Worm (Caenorhabditis elegans): ENCODE measurements around the gene mig-23.

- no peak for TF ChIP-seq zfh-2 (GFP tag; conservative IDR thresholded peaks at IDR 0.05)
- TF ChIP-seq ama-1 (optimal IDR thresholded peaks at IDR 0.05), result no peak
- no peak for TF ChIP-seq ama-1 (GFP tag; optimal IDR thresholded peaks at IDR 0.05)
- TF ChIP-seq repo-1 (tag; optimal IDR thresholded peaks at IDR 0.05), result no peak
- TF ChIP-seq atf-7 (tag; optimal IDR thresholded peaks at IDR 0.05), result no peak
- TF ChIP-seq efl-1 (GFP tag; optimal IDR thresholded peaks at IDR 0.05), result no peak
Observed at ce11 chrX:5930822-5931221, 17.8 kb downstream of the mig-23 start, which contains the start of gene egl-6.
